Worm (Caenorhabditis elegans) whole organism, L1 larva: Measurements from ENCODE around the gene M106.3.

Experiments used
- C04F5.9 ChIP-seq: sonication (generic microtip); optimal IDR thresholded peaks from 2 replicates; lab custom pipeline; 2016; ENCODE audit warnings: missing genetic modification characterization, missing compliant biosample characterization
- C34B4.2 ChIP-seq: sonication (generic microtip); optimal IDR thresholded peaks from 2 replicates; lab custom pipeline; 2017; ENCODE audit warnings: mild to moderate bottlenecking, missing genetic modification characterization, missing compliant biosample characterization
- F16B12.6 ChIP-seq: fragments of 150-350 bp; optimal IDR thresholded peaks from 2 replicates; lab custom pipeline; 2014; ENCODE audit warnings: missing biosample characterization, missing genetic modification characterization
- aha-1 ChIP-seq: fragments of 150-350 bp; optimal IDR thresholded peaks from 2 replicates; lab custom pipeline; 2014; ENCODE audit warnings: missing biosample characterization, missing genetic modification characterization
- ama-1 ChIP-seq: fragments of 150-350 bp; optimal IDR thresholded peaks from 2 replicates; lab custom pipeline; 2014
- blmp-1 ChIP-seq: fragments of 150-350 bp; optimal IDR thresholded peaks from 2 replicates; lab custom pipeline; 2014; ENCODE audit warnings: missing biosample characterization, missing genetic modification characterization
- ceh-8 ChIP-seq: fragments of 200-800 bp; sonication (Bioruptor generic); optimal IDR thresholded peaks from 2 replicates; lab custom pipeline; 2018; ENCODE audit warnings: mild to moderate bottlenecking, missing genetic modification characterization, moderate library complexity, missing compliant biosample characterization
- ceh-88 ChIP-seq: fragments of 200-800 bp; sonication (Bioruptor generic); IDR thresholded peaks from 2 replicates; pipeline ENCODE4 v1.3.6; 2022; ENCODE audit warnings: missing genetic modification characterization, missing compliant biosample characterization
- ceh-90 ChIP-seq: sonication (generic microtip); optimal IDR thresholded peaks from 2 replicates; lab custom pipeline; 2016; ENCODE audit warnings: missing genetic modification characterization, missing compliant biosample characterization
- egl-13 ChIP-seq: sonication (generic microtip); optimal IDR thresholded peaks from 2 replicates; lab custom pipeline; 2016; ENCODE audit warnings: missing genotype, missing genetic modification reagents, missing genetic modification characterization, missing compliant biosample characterization
- elt-3 ChIP-seq, 6 experiments: fragments of 150-350 bp in 1 of 6; sonication (generic microtip); optimal IDR thresholded peaks; 2 replicates each; lab custom pipeline; 2017 to 2018; ENCODE audit warnings: missing biosample characterization in 6 of 6, missing genetic modification characterization in 6 of 6, inconsistent platforms in 1 of 6
- ets-5 ChIP-seq: fragments of 200-800 bp; sonication (Bioruptor generic); IDR thresholded peaks from 2 replicates; pipeline ENCODE4 v1.3.6; 2022; ENCODE audit warnings: missing genetic modification characterization, missing compliant biosample characterization
- fkh-10 ChIP-seq: sonication (generic microtip); optimal IDR thresholded peaks from 2 replicates; lab custom pipeline; 2017; ENCODE audit warnings: missing biosample characterization, missing genetic modification reagents, missing genetic modification characterization
- fkh-4 ChIP-seq: sonication (generic microtip); optimal IDR thresholded peaks from 2 replicates; lab custom pipeline; 2016; ENCODE audit warnings: missing compliant biosample characterization, missing genetic modification characterization, borderline replicate concordance
- fkh-8 ChIP-seq: sonication (generic microtip); optimal IDR thresholded peaks from 2 replicates; lab custom pipeline; 2016; ENCODE audit warnings: mild to moderate bottlenecking, missing genetic modification characterization, missing compliant biosample characterization
- grh-1 ChIP-seq: fragments of 200-800 bp; sonication (Bioruptor generic); IDR thresholded peaks from 2 replicates; pipeline ENCODE4 v1.3.6; 2022; ENCODE audit warnings: missing genetic modification reagents, missing genetic modification characterization, missing compliant biosample characterization
- hlh-4 ChIP-seq: sonication (generic microtip); optimal IDR thresholded peaks from 2 replicates; lab custom pipeline; 2016; ENCODE audit warnings: mild to moderate bottlenecking, missing genetic modification characterization, missing compliant biosample characterization
- irx-1 ChIP-seq: sonication (generic microtip); optimal IDR thresholded peaks from 2 replicates; lab custom pipeline; 2016; ENCODE audit warnings: missing genetic modification characterization, missing compliant biosample characterization
- lin-15B ChIP-seq: fragments of 150-350 bp; sonication (generic microtip); optimal IDR thresholded peaks from 3 replicates; lab custom pipeline; 2014; ENCODE audit warnings: missing biosample characterization, missing genetic modification characterization
- lin-39 ChIP-seq: fragments of 150-350 bp; optimal IDR thresholded peaks from 2 replicates; lab custom pipeline; 2014; ENCODE audit warnings: missing biosample characterization, missing genetic modification reagents, missing genetic modification characterization
- lsy-2 ChIP-seq, 2 experiments: fragments of 150-350 bp; optimal IDR thresholded peaks; 2 replicates each; lab custom pipeline; 2014; ENCODE audit warnings: missing biosample characterization in 2 of 2, missing genetic modification characterization in 2 of 2
- mab-9 ChIP-seq: fragments of 200-800 bp; sonication (Bioruptor generic); IDR thresholded peaks from 2 replicates; pipeline ENCODE4 v1.3.6; 2022; ENCODE audit warnings: missing genetic modification reagents, missing genetic modification characterization, missing compliant biosample characterization
- mdl-1 ChIP-seq, 2 experiments: fragments of 150-350 bp; optimal IDR thresholded peaks; 2 replicates each; lab custom pipeline; 2014 to 2017; ENCODE audit warnings: missing biosample characterization in 2 of 2, missing genetic modification characterization in 2 of 2, inconsistent platforms in 1 of 2
- nhr-19 ChIP-seq: fragments of 200-800 bp; sonication (Bioruptor generic); conservative IDR thresholded peaks from 2 replicates; pipeline ENCODE4 v1.3.6; 2022; ENCODE audit warnings: missing genetic modification characterization, missing compliant biosample characterization
- nhr-237 ChIP-seq: fragments of 150-350 bp; optimal IDR thresholded peaks from 2 replicates; lab custom pipeline; 2014; ENCODE audit warnings: missing biosample characterization, missing genetic modification characterization
- nhr-28 ChIP-seq: fragments of 150-350 bp; optimal IDR thresholded peaks from 2 replicates; lab custom pipeline; 2014; ENCODE audit warnings: missing biosample characterization, missing genetic modification characterization
- nhr-47 ChIP-seq: sonication (generic microtip); optimal IDR thresholded peaks from 2 replicates; lab custom pipeline; 2016; ENCODE audit warnings: mild to moderate bottlenecking, missing genetic modification characterization, moderate library complexity, missing compliant biosample characterization
- nhr-76 ChIP-seq: sonication (generic microtip); optimal IDR thresholded peaks from 2 replicates; lab custom pipeline; 2017; ENCODE audit warnings: missing biosample characterization, missing genetic modification characterization
- nhr-77 ChIP-seq: fragments of 150-350 bp; optimal IDR thresholded peaks from 2 replicates; lab custom pipeline; 2014; ENCODE audit warnings: missing biosample characterization, missing genetic modification characterization
- nhr-90 ChIP-seq: sonication (generic microtip); optimal IDR thresholded peaks from 2 replicates; lab custom pipeline; 2016; ENCODE audit warnings: mild to moderate bottlenecking, missing genetic modification characterization, missing compliant biosample characterization; ENCODE audit not compliant: poor library complexity
- pag-3 ChIP-seq: sonication (generic microtip); optimal IDR thresholded peaks from 2 replicates; lab custom pipeline; 2017; ENCODE audit warnings: missing genetic modification characterization, mild to moderate bottlenecking, missing compliant biosample characterization, antibody characterized with exemption, borderline replicate concordance; ENCODE audit not compliant: insufficient read depth
- pqm-1 ChIP-seq: sonication (generic microtip); optimal IDR thresholded peaks from 3 replicates; lab custom pipeline; 2017; ENCODE audit warnings: missing biosample characterization, missing genetic modification characterization
- rnt-1 ChIP-seq: sonication (generic microtip); optimal IDR thresholded peaks from 2 replicates; lab custom pipeline; 2016; ENCODE audit warnings: mild to moderate bottlenecking, missing genetic modification characterization, moderate library complexity, missing compliant biosample characterization
- skn-1 ChIP-seq: fragments of 150-350 bp; optimal IDR thresholded peaks from 2 replicates; lab custom pipeline; 2014; ENCODE audit warnings: missing biosample characterization, missing genetic modification characterization
- snpc-4 ChIP-seq: fragments of 150-350 bp; optimal IDR thresholded peaks from 2 replicates; lab custom pipeline; 2014; ENCODE audit warnings: missing biosample characterization, missing genetic modification characterization
- sptf-1 ChIP-seq: fragments of 150-350 bp; optimal IDR thresholded peaks from 2 replicates; lab custom pipeline; 2014; ENCODE audit warnings: missing biosample characterization, missing genetic modification characterization
- sup-37 ChIP-seq: fragments of 200-800 bp; sonication (Bioruptor generic); optimal IDR thresholded peaks from 2 replicates; lab custom pipeline; 2018; ENCODE audit warnings: mild to moderate bottlenecking, missing genetic modification characterization, missing compliant biosample characterization
- unc-30 ChIP-seq: sonication (generic microtip); optimal IDR thresholded peaks from 2 replicates; lab custom pipeline; 2017; ENCODE audit warnings: missing biosample characterization, missing genetic modification characterization
- unc-86 ChIP-seq: sonication (generic microtip); optimal IDR thresholded peaks from 2 replicates; lab custom pipeline; 2016; ENCODE audit warnings: missing genetic modification characterization, missing compliant biosample characterization
- unc-98 ChIP-seq: fragments of 200-800 bp; sonication (Bioruptor generic); IDR thresholded peaks from 2 replicates; pipeline ENCODE4 v1.3.6; 2022; ENCODE audit warnings: missing genetic modification characterization, missing compliant biosample characterization
- vab-15 ChIP-seq: sonication (generic microtip); optimal IDR thresholded peaks from 2 replicates; lab custom pipeline; 2017; ENCODE audit warnings: missing genotype, mild to moderate bottlenecking, missing genetic modification characterization, missing compliant biosample characterization
- xbp-1 ChIP-seq: sonication (generic microtip); optimal IDR thresholded peaks from 2 replicates; lab custom pipeline; 2016; ENCODE audit warnings: missing genetic modification characterization, missing compliant biosample characterization
- zag-1 ChIP-seq: fragments of 150-350 bp; optimal IDR thresholded peaks from 2 replicates; lab custom pipeline; 2014; ENCODE audit warnings: missing biosample characterization, missing genetic modification characterization

Gene M106.3

ce11 chrII:10872541-10872940, 11.8 kb upstream of the M106.3 start, which contains the start of the genes cyn-4 and copz-1 (continued):
- peak; percentile 40 for TF ChIP-seq nhr-237 (tag; lab: Kevin White, UChicago)
- peak; percentile 86 for TF ChIP-seq irx-1 (tag; lab: Kevin White, UChicago)
- peak; percentile 77 for TF ChIP-seq unc-86 (tag; lab: Kevin White, UChicago)
- peak; percentile 78 for TF ChIP-seq nhr-19 (GFP tag; lab: Robert Waterston, UW)
- peak in 2 of 6 experiments; percentile 39 to 80 for TF ChIP-seq elt-3 (tag; optimal IDR thresholded peaks at IDR 0.05; lab: Kevin White, UChicago)
- no peak for TF ChIP-seq ceh-88 (GFP tag; lab: Robert Waterston, UW)
- TF ChIP-seq egl-13: peak; percentile 78
- peak; percentile 83 for TF ChIP-seq fkh-4 (tag; lab: Kevin White, UChicago)
- TF ChIP-seq nhr-76 (tag; lab: Kevin White, UChicago): no peak
- TF ChIP-seq mdl-1 (tag; optimal IDR thresholded peaks at IDR 0.05; lab: Kevin White, UChicago): peak in 1 of 2 experiments; percentile 76
- TF ChIP-seq sup-37 (GFP tag; lab: Kevin White, UChicago): no peak
- TF ChIP-seq aha-1: no peak
- peak; percentile 71 for TF ChIP-seq unc-98 (GFP tag; lab: Robert Waterston, UW)
- TF ChIP-seq nhr-28 (tag; lab: Kevin White, UChicago): no peak
- peak; percentile 52 for TF ChIP-seq blmp-1 (tag; lab: Kevin White, UChicago)
- peak; percentile 90 for TF ChIP-seq xbp-1 (tag; lab: Kevin White, UChicago)
- peak; percentile 86 for TF ChIP-seq nhr-90 (tag; lab: Kevin White, UChicago)
- peak; percentile 84 for TF ChIP-seq ceh-90 (tag; lab: Kevin White, UChicago)
- no peak for TF ChIP-seq C34B4.2 (tag; lab: Kevin White, UChicago)
- TF ChIP-seq hlh-4 (tag; lab: Kevin White, UChicago): no peak
- no peak for TF ChIP-seq fkh-10
- TF ChIP-seq zag-1: no peak
- TF ChIP-seq fkh-8 (tag; lab: Kevin White, UChicago): peak; percentile 85
- peak; percentile 60 for TF ChIP-seq grh-1 (GFP tag; lab: Robert Waterston, UW)
- TF ChIP-seq C04F5.9 (tag; lab: Kevin White, UChicago): peak; percentile 99
- no peak for TF ChIP-seq pag-3 (tag; lab: Kevin White, UChicago)
- TF ChIP-seq mab-9: peak; percentile 54; the same call in 1 of the 2 replicates
- peak; percentile 60 for TF ChIP-seq nhr-77 (tag; lab: Kevin White, UChicago)
- TF ChIP-seq F16B12.6: peak; percentile 59
- peak; percentile 89 for TF ChIP-seq nhr-47 (tag; lab: Kevin White, UChicago)
- TF ChIP-seq pqm-1 (tag; lab: Kevin White, UChicago): no peak

ce11 chrII:10870698-10871097, 10.0 kb upstream of the M106.3 start:
- TF ChIP-seq C04F5.9 (tag; lab: Kevin White, UChicago) (no peak), sptf-1 (no peak), sup-37 (GFP tag; lab: Kevin White, UChicago) (no peak), lin-39 (tag; lab: Kevin White, UChicago) (no peak), lsy-2 (tag; optimal IDR thresholded peaks at IDR 0.05; lab: Kevin White, UChicago) (no peak), ceh-8 (GFP tag; lab: Kevin White, UChicago) (no peak), rnt-1 (no peak), vab-15 (no peak), lin-15B (tag; lab: Kevin White, UChicago) (no peak), skn-1 (tag; lab: Kevin White, UChicago) (no peak), ama-1 (lab: Kevin White, UChicago) (no peak), unc-30 (tag; lab: Kevin White, UChicago) (no peak), ets-5 (no peak), snpc-4 (no peak)
